Worm (Caenorhabditis elegans) whole organism, midembryonic: Measurements from ENCODE around the gene F19B10.6.

Source experiments
- T22C8.4 ChIP-seq: fragments of 200-800 bp; sonication (Bioruptor generic); IDR thresholded peaks from 2 replicates; pipeline ENCODE4 v1.3.6; 2022; ENCODE audit warnings: missing genetic modification characterization, missing compliant biosample characterization
- cog-1 ChIP-seq: sonication (generic microtip); optimal IDR thresholded peaks from 2 replicates; lab custom pipeline; 2016; ENCODE audit warnings: missing genetic modification characterization, missing compliant biosample characterization
- flt-1 ChIP-seq: fragments of 200-800 bp; sonication (Bioruptor generic); IDR thresholded peaks from 2 replicates; pipeline ENCODE4 v1.3.6; 2022; ENCODE audit warnings: missing genetic modification characterization, missing compliant biosample characterization
- klf-2 ChIP-seq: fragments of 200-800 bp; sonication (Bioruptor generic); conservative IDR thresholded peaks from 2 replicates; pipeline ENCODE4 v1.3.6; 2022; ENCODE audit warnings: missing genetic modification reagents, missing genetic modification characterization, missing compliant biosample characterization
- med-1 ChIP-seq: sonication (generic microtip); optimal IDR thresholded peaks from 2 replicates; lab custom pipeline; 2017; ENCODE audit warnings: missing genetic modification characterization, mild to moderate bottlenecking, missing compliant biosample characterization, antibody characterized with exemption, missing genetic modification reagents; ENCODE audit not compliant: insufficient read depth
- ref-1 ChIP-seq: fragments of 200-800 bp; sonication (Bioruptor generic); conservative IDR thresholded peaks from 2 replicates; pipeline ENCODE4 v1.3.6; 2022; ENCODE audit warnings: missing genetic modification reagents, missing genetic modification characterization, missing compliant biosample characterization
- tab-1 ChIP-seq: fragments of 200-800 bp; sonication (Bioruptor generic); IDR thresholded peaks from 2 replicates; pipeline ENCODE4 v1.3.6; 2022; ENCODE audit warnings: missing genetic modification characterization, missing compliant biosample characterization
- ztf-23 ChIP-seq: fragments of 200-800 bp; sonication (Bioruptor generic); IDR thresholded peaks from 2 replicates; pipeline ENCODE4 v1.3.6; 2022; ENCODE audit warnings: missing genetic modification reagents, missing genetic modification characterization, missing compliant biosample characterization
- ztf-29 ChIP-seq: fragments of 200-800 bp; sonication (Bioruptor generic); IDR thresholded peaks from 2 replicates; pipeline ENCODE4 v1.3.6; 2022; ENCODE audit warnings: missing genetic modification reagents, missing genetic modification characterization, missing compliant biosample characterization

The F19B10.6 gene

ce11 chrII:3684487-3685067 lies 20.9 kb upstream of the F19B10.6 start:
- no peak for TF ChIP-seq flt-1 (GFP tag; lab: Robert Waterston, UW)
- TF ChIP-seq ref-1 (GFP tag; lab: Robert Waterston, UW) = no peak
- TF ChIP-seq ztf-29 (GFP tag; lab: Robert Waterston, UW) = no peak
- no peak for TF ChIP-seq cog-1 (tag; lab: Kevin White, UChicago)
- TF ChIP-seq klf-2 = no peak
- TF ChIP-seq ztf-23 (GFP tag; lab: Robert Waterston, UW) = no peak
- TF ChIP-seq med-1 (GFP tag; lab: Kevin White, UChicago) = no peak
- TF ChIP-seq T22C8.4 (GFP tag; lab: Robert Waterston, UW) = no peak
- no peak for TF ChIP-seq tab-1

DNA sequence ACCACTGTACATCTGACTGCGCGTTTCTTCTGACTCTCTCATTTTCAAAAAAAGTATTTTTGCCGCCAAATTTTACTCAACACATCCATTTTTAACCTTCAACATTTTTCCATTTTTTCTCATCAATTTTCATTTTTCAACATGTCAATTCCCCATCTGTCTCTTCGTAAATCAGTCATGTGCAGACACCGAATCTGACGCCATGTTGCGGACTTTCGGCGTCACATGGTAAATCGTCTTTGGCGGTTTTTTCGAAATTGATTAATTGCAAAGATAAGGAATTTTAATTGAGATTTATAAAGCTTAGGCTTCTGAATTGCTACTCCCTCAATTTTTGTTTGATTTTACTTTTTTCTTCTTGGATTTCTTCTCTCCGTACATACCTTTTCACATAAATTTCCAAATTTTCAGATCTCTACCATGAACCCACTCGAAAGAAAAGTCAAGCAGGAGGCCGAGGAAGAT lies 19.1 kb upstream of the F19B10.6 start, which contains the start of gene F19B10.1:
Gene F19B10.1, plus strand, starts transcription at position 415 of the 465 bp plus-strand sequence.
- no peak for TF ChIP-seq tab-1
- TF ChIP-seq ztf-23 (GFP tag; lab: Robert Waterston, UW) = no peak
- TF ChIP-seq klf-2 = no peak
- TF ChIP-seq med-1 (GFP tag; lab: Kevin White, UChicago) = no peak
- TF ChIP-seq cog-1 (tag; lab: Kevin White, UChicago) = no peak
- TF ChIP-seq ref-1 (GFP tag; lab: Robert Waterston, UW) = no peak

DNA sequence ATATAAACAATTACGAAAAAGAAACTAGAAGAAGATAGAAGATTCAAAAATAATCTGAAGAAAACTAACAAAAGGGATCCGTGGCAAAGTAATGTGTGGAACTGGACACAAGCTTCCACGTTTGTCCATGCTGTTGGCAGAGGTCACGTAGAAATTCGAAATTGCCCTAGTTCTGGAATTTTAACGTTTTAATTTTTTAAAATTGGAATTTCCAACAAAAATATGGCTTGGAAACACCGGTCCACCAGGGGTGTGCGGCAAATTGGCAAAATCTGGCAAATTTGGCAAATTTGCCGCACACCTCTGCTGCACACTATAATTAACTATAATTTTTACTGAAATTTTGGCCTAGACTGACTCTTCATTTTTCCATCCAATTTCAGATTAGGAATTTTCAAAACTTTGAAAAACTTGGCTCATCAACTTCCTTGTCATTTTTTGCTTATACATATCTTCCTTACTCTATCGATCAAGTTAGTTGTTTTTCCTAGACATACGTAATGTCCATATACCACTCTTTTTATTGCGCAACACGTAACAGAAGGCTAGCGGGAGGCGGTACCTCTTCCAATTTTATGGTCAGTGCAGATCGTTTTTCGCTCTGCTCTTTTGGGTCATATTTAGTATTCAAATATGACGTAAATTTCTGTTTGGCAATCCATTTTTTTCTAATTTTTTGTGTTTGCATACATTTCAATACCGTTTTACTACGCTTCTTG lies 17.8 kb upstream of the F19B10.6 start, which contains the start of gene F19B10.10:
Gene F19B10.10, minus strand, starts transcription at position 51 of the 719 bp plus-strand sequence.
- TF ChIP-seq ref-1 (GFP tag; lab: Robert Waterston, UW) (no peak), flt-1 (GFP tag; lab: Robert Waterston, UW) (no peak), ztf-23 (GFP tag; lab: Robert Waterston, UW) (no peak), klf-2 (no peak), tab-1 (no peak), cog-1 (tag; lab: Kevin White, UChicago) (no peak), T22C8.4 (GFP tag; lab: Robert Waterston, UW) (no peak), ztf-29 (GFP tag; lab: Robert Waterston, UW) (no peak), med-1 (GFP tag; lab: Kevin White, UChicago) (no peak)

DNA sequence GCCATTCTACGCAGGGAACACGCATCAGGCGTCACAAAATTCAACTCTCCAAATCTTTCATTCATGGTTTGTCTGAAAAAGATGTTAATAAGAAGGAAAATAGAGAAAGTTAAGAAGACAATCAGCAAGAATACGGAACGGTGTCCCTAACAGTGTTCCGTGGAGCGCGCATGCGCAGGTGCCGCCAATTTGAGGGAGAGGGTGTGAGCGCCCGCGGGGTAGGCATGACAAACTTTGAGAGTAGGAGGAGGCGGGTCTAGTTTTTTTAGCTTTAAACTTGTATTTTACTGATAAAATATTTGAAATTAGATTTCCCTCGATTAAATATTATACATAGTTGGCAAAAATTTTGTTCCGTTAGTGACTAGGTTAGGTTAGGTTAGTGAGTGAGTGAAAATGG lies 16.7 kb upstream of the F19B10.6 start:
- TF ChIP-seq T22C8.4 (GFP tag; lab: Robert Waterston, UW) (no peak), ref-1 (GFP tag; lab: Robert Waterston, UW) (no peak), ztf-23 (GFP tag; lab: Robert Waterston, UW) (no peak), klf-2 (no peak), flt-1 (GFP tag; lab: Robert Waterston, UW) (no peak), tab-1 (no peak), cog-1 (tag; lab: Kevin White, UChicago) (no peak), ztf-29 (GFP tag; lab: Robert Waterston, UW) (no peak), med-1 (GFP tag; lab: Kevin White, UChicago) (no peak)

ce11 chrII:3678978-3679377 lies 15.3 kb upstream of the F19B10.6 start:
- no peak for TF ChIP-seq cog-1 (tag; lab: Kevin White, UChicago)
- TF ChIP-seq med-1 (GFP tag; lab: Kevin White, UChicago) = no peak
- no peak for TF ChIP-seq ref-1 (GFP tag; lab: Robert Waterston, UW)
- TF ChIP-seq flt-1 (GFP tag; lab: Robert Waterston, UW) = no peak
- TF ChIP-seq klf-2 = no peak
- no peak for TF ChIP-seq T22C8.4 (GFP tag; lab: Robert Waterston, UW)
- no peak for TF ChIP-seq ztf-29 (GFP tag; lab: Robert Waterston, UW)
- no peak for TF ChIP-seq ztf-23 (GFP tag; lab: Robert Waterston, UW)
- no peak for TF ChIP-seq tab-1

ce11 chrII:3675176-3675575 lies 11.5 kb upstream of the F19B10.6 start, which contains the start of gene F19B10.2:
Gene F19B10.2 (plus strand): TSS chrII:3675476.
- TF ChIP-seq flt-1 (GFP tag; lab: Robert Waterston, UW) = no peak
- TF ChIP-seq ref-1 (GFP tag; lab: Robert Waterston, UW) = no peak
- no peak for TF ChIP-seq med-1 (GFP tag; lab: Kevin White, UChicago)
- no peak for TF ChIP-seq ztf-29 (GFP tag; lab: Robert Waterston, UW)
- TF ChIP-seq tab-1 = no peak
- no peak for TF ChIP-seq T22C8.4 (GFP tag; lab: Robert Waterston, UW)
- no peak for TF ChIP-seq cog-1 (tag; lab: Kevin White, UChicago)
- no peak for TF ChIP-seq klf-2
- TF ChIP-seq ztf-23 (GFP tag; lab: Robert Waterston, UW) = no peak

- TF ChIP-seq tab-1 = no peak
- TF ChIP-seq cog-1 (tag; lab: Kevin White, UChicago) = no peak
- no peak for TF ChIP-seq ztf-29 (GFP tag; lab: Robert Waterston, UW)
- TF ChIP-seq flt-1 (GFP tag; lab: Robert Waterston, UW) = no peak
- TF ChIP-seq T22C8.4 (GFP tag; lab: Robert Waterston, UW) = no peak
- TF ChIP-seq ref-1 (GFP tag; lab: Robert Waterston, UW) = no peak
- no peak for TF ChIP-seq med-1 (GFP tag; lab: Kevin White, UChicago)
- no peak for TF ChIP-seq ztf-23 (GFP tag; lab: Robert Waterston, UW)
- TF ChIP-seq klf-2 = no peak
These were observed 9.8 kb upstream of the F19B10.6 start, which contains the start of gene sea-1 for ce11 chrII:3673493-3673892. Gene sea-1 (minus strand): TSS chrII:3673593.

DNA sequence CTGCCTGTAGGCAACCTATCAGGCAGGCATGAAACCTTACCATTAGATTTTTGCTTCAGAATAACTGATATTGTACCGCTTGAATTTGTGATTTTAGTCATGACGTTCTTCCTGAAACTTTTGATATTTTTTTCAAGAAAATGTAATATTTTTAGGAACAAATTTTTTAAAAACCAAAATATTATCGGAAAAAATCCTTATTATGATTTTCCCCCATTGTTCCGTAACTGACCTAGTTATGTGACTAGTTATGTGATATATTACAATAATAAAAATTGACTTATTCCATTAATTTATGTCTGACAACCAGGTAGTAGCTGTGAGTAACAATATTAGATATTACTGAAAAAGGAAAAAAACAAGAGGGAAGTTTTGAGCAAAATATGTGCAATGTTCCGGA lies 7.3 kb upstream of the F19B10.6 start, which contains the start of gene srx-98:
Gene srx-98, minus strand, starts transcription at position 101 of the 400 bp plus-strand sequence.
- TF ChIP-seq med-1 (GFP tag; lab: Kevin White, UChicago) (no peak), flt-1 (GFP tag; lab: Robert Waterston, UW) (no peak), ztf-23 (GFP tag; lab: Robert Waterston, UW) (no peak), cog-1 (tag; lab: Kevin White, UChicago) (no peak), ref-1 (GFP tag; lab: Robert Waterston, UW) (no peak), ztf-29 (GFP tag; lab: Robert Waterston, UW) (no peak), T22C8.4 (GFP tag; lab: Robert Waterston, UW) (no peak), tab-1 (no peak), klf-2 (no peak)
